Fruit fly (Drosophila melanogaster): ENCODE data around the gene Nep2.

Nep2 gene

dm6 chr3R:4687207-4687606 is 44.5 kb downstream of the Nep2 start:
- no peak for TF ChIP-seq vri (GFP tag; optimal IDR thresholded peaks at IDR 0.05)
- peak; percentile 29 for TF ChIP-seq CG3032 (tag; optimal IDR thresholded peaks at IDR 0.05)
- no peak for TF ChIP-seq Smox (GFP tag; optimal IDR thresholded peaks at IDR 0.05)
- peak; percentile 16 for TF ChIP-seq dac (GFP tag; optimal IDR thresholded peaks at IDR 0.05)
- no peak for TF ChIP-seq fd85E (GFP tag; optimal IDR thresholded peaks at IDR 0.05)
- TF ChIP-seq Ets21C (GFP tag; optimal IDR thresholded peaks at IDR 0.05) = no peak
- peak; percentile 44 for TF ChIP-seq CG4318 (GFP tag; optimal IDR thresholded peaks at IDR 0.05)
- TF ChIP-seq CG11902 (GFP tag; optimal IDR thresholded peaks at IDR 0.05) = no peak
- no peak for TF ChIP-seq Sox102F (GFP tag; optimal IDR thresholded peaks at IDR 0.05)
- peak; percentile 11 for TF ChIP-seq Met (GFP tag; optimal IDR thresholded peaks at IDR 0.05)
- TF ChIP-seq svp (GFP tag) = no peak
- TF ChIP-seq net (GFP tag; optimal IDR thresholded peaks at IDR 0.05) = peak; percentile 36
- peak; percentile 69 for TF ChIP-seq CG8119 (GFP tag; IDR thresholded peaks at IDR 0.05)
- TF ChIP-seq Sox14 (GFP tag; optimal IDR thresholded peaks at IDR 0.05) = peak; percentile 67
- TF ChIP-seq Lpt (GFP tag; optimal IDR thresholded peaks at IDR 0.05) = peak; percentile 60
- TF ChIP-seq Gug (GFP tag; IDR thresholded peaks at IDR 0.05) = peak; percentile 56; the same call in 1 of the 2 replicates
- TF ChIP-seq CG6792 (GFP tag; optimal IDR thresholded peaks at IDR 0.05) = peak; percentile 27
- peak; percentile 42 for TF ChIP-seq CG11762 (GFP tag; optimal IDR thresholded peaks at IDR 0.05; ENCODE audit: insufficient read depth)
- TF ChIP-seq Blimp-1 (GFP tag; optimal IDR thresholded peaks at IDR 0.05) = no peak
- TF ChIP-seq CG8319 (GFP tag; optimal IDR thresholded peaks at IDR 0.05) = peak; percentile 5
- no peak for TF ChIP-seq Eip93F (GFP tag; optimal IDR thresholded peaks at IDR 0.05)
- TF ChIP-seq CG6276 (GFP tag; optimal IDR thresholded peaks at IDR 0.05) = peak; percentile 45
- peak; percentile 4 for TF ChIP-seq CG6808 (GFP tag; optimal IDR thresholded peaks at IDR 0.05)
- TF ChIP-seq salr (GFP tag; optimal IDR thresholded peaks at IDR 0.05) = peak; percentile 22 to 73
- peak; percentile 10 for TF ChIP-seq topi (GFP tag; optimal IDR thresholded peaks at IDR 0.05)
- peak; percentile 13 for TF ChIP-seq spab (GFP tag; optimal IDR thresholded peaks at IDR 0.05)
- TF ChIP-seq lz (GFP tag; optimal IDR thresholded peaks at IDR 0.05) = peak; percentile 8
- peak; percentile 61 for TF ChIP-seq OdsH (GFP tag; optimal IDR thresholded peaks at IDR 0.05)
- no peak for TF ChIP-seq CG10669 (GFP tag; optimal IDR thresholded peaks at IDR 0.05)
- peak; percentile 82 for TF ChIP-seq Eip78C (GFP tag)
- TF ChIP-seq Hr39 (GFP tag; optimal IDR thresholded peaks at IDR 0.05) = peak; percentile 25
- TF ChIP-seq achi (GFP tag; optimal IDR thresholded peaks at IDR 0.05) = peak; percentile 74
- TF ChIP-seq ss (GFP tag; optimal IDR thresholded peaks at IDR 0.05) = no peak
- no peak for TF ChIP-seq fkh (GFP tag; optimal IDR thresholded peaks at IDR 0.05)
- TF ChIP-seq CG16779 (tag; optimal IDR thresholded peaks at IDR 0.05) = no peak
- no peak for TF ChIP-seq CG8632 (GFP tag; optimal IDR thresholded peaks at IDR 0.05)
- TF ChIP-seq CG31627 (GFP tag; optimal IDR thresholded peaks at IDR 0.05) = peak; percentile 23
- TF ChIP-seq CG6163 (GFP tag; IDR thresholded peaks at IDR 0.05) = no peak
- TF ChIP-seq CG11294 (GFP tag; IDR thresholded peaks at IDR 0.05) = peak; percentile 45; the same call in 1 of the 2 replicates
- TF ChIP-seq Hr38 (GFP tag; optimal IDR thresholded peaks at IDR 0.05) = no peak
- TF ChIP-seq pdm3 (GFP tag; optimal IDR thresholded peaks at IDR 0.05) = peak; percentile 56
- peak; percentile 32 for TF ChIP-seq cyc (GFP tag; optimal IDR thresholded peaks at IDR 0.05)
- TF ChIP-seq Sox15 (GFP tag; optimal IDR thresholded peaks at IDR 0.05) = no peak
- no peak for TF ChIP-seq CG34406 (GFP tag; optimal IDR thresholded peaks at IDR 0.05)
- peak; percentile 64 for TF ChIP-seq Hr4 (GFP tag; optimal IDR thresholded peaks at IDR 0.05)
- TF ChIP-seq CG15336 (GFP tag; IDR thresholded peaks at IDR 0.05) = peak; percentile 68
- TF ChIP-seq acj6 (GFP tag; optimal IDR thresholded peaks at IDR 0.05) = peak; percentile 63
- peak; percentile 12 for TF ChIP-seq fd59A (GFP tag; optimal IDR thresholded peaks at IDR 0.05)
- peak; percentile 71 for TF ChIP-seq CG10631 (GFP tag; optimal IDR thresholded peaks at IDR 0.05)
- TF ChIP-seq eg (GFP tag; IDR thresholded peaks at IDR 0.05) = peak; percentile 65; the same call in 1 of the 3 replicates
- TF ChIP-seq CG32006 (GFP tag; optimal IDR thresholded peaks at IDR 0.05) = peak; percentile 74
- TF ChIP-seq CG9139 (GFP tag; optimal IDR thresholded peaks at IDR 0.05) = no peak
- TF ChIP-seq Eip75B (GFP tag; optimal IDR thresholded peaks at IDR 0.05) = peak; percentile 64

Data from whole organism, prepupa.